Worm (Caenorhabditis elegans): ENCODE measurements around the gene crb-3.

The crb-3 gene

ce11 chrX:9228441-9228840 is 24.9 kb downstream of the crb-3 start:
- peak; percentile 27 for TF ChIP-seq ceh-28 (tag; optimal IDR thresholded peaks at IDR 0.05)
- peak; percentile 75 for TF ChIP-seq nhr-23 (tag; optimal IDR thresholded peaks at IDR 0.05)
- TF ChIP-seq elt-1 (tag; optimal IDR thresholded peaks at IDR 0.05): peak; percentile 86
- TF ChIP-seq elt-3 (tag; optimal IDR thresholded peaks at IDR 0.05): peak in 1 of 3 experiments; percentile 21
- TF ChIP-seq egl-27 (tag; optimal IDR thresholded peaks at IDR 0.05): no peak
- no peak for TF ChIP-seq unc-62 (GFP tag; optimal IDR thresholded peaks at IDR 0.05)
- TF ChIP-seq egl-5 (tag; optimal IDR thresholded peaks at IDR 0.05): peak; percentile 55
- peak; percentile 44 for TF ChIP-seq nhr-25 (tag; optimal IDR thresholded peaks at IDR 0.05)

ce11 chrX:9230322-9230721 is 26.8 kb downstream of the crb-3 start:
- TF ChIP-seq lin-39 (tag; optimal IDR thresholded peaks at IDR 0.05) (no peak), nhr-76 (tag; optimal IDR thresholded peaks at IDR 0.05) (no peak), egl-27 (tag; optimal IDR thresholded peaks at IDR 0.05) (no peak), ama-1 (optimal IDR thresholded peaks at IDR 0.05) (no peak), nfya-1 (tag; optimal IDR thresholded peaks at IDR 0.05; ENCODE audit: insufficient read depth) (no peak), mdl-1 (tag; optimal IDR thresholded peaks at IDR 0.05) (no peak), skn-1 (tag; optimal IDR thresholded peaks at IDR 0.05) (no peak), sea-2 (GFP tag; optimal IDR thresholded peaks at IDR 0.05) (no peak), elt-2 (tag; optimal IDR thresholded peaks at IDR 0.05) (no peak), fkh-2 (tag; optimal IDR thresholded peaks at IDR 0.05) (no peak), nhr-77 (tag; optimal IDR thresholded peaks at IDR 0.05) (no peak), fkh-10 (GFP tag; optimal IDR thresholded peaks at IDR 0.05) (no peak), nhr-28 (tag; optimal IDR thresholded peaks at IDR 0.05) (no peak)

ce11 chrX:9231556-9231955 is 28.0 kb downstream of the crb-3 start:
- TF ChIP-seq eor-1 (tag; optimal IDR thresholded peaks at IDR 0.05) (no peak), nhr-28 (tag; optimal IDR thresholded peaks at IDR 0.05) (no peak), nhr-76 (tag; optimal IDR thresholded peaks at IDR 0.05) (no peak), aly-2 (tag; optimal IDR thresholded peaks at IDR 0.05) (no peak), elt-2 (tag; optimal IDR thresholded peaks at IDR 0.05) (peak; percentile 23)

ce11 chrX:9232037-9232436 is 28.5 kb downstream of the crb-3 start, which contains the start of gene vav-1:
Gene vav-1, minus strand, starts transcription at chrX:9232137.
- no peak for TF ChIP-seq egl-27 (tag; optimal IDR thresholded peaks at IDR 0.05)
- TF ChIP-seq nhr-23 (tag; optimal IDR thresholded peaks at IDR 0.05): no peak
- no peak for TF ChIP-seq nhr-28 (tag; optimal IDR thresholded peaks at IDR 0.05)
- TF ChIP-seq hmg-11 (tag; optimal IDR thresholded peaks at IDR 0.05): no peak
- no peak for TF ChIP-seq pqm-1 (tag; optimal IDR thresholded peaks at IDR 0.05)
- no peak for TF ChIP-seq ceh-16 (tag; optimal IDR thresholded peaks at IDR 0.05)
- TF ChIP-seq elt-2 (tag; optimal IDR thresholded peaks at IDR 0.05): no peak
- TF ChIP-seq fos-1 (tag; optimal IDR thresholded peaks at IDR 0.05): no peak
- TF ChIP-seq ztf-4 (tag; optimal IDR thresholded peaks at IDR 0.05): no peak

DNA sequence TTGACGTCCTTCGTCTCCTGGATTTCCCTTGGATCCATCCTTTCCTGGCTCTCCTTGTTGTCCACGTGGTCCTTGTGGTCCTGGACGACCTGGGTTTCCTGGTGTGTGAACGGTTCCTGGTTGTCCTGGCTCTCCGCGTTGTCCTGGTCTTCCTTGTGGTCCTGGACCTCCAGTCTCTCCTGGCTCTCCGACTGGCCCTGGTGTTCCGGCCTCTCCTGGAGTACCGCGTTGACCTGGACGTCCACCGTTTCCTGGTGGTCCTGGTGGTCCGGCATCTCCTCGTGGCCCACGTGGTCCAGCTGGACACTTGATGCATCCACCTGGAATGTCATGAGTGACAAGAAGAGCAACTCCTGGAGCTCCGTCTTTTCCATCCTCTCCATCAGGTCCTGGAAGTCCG is 30.2 kb downstream of the crb-3 start:
- TF ChIP-seq fkh-10 (GFP tag; optimal IDR thresholded peaks at IDR 0.05): no peak
- TF ChIP-seq elt-3 (tag; optimal IDR thresholded peaks at IDR 0.05): no peak
- TF ChIP-seq tbx-2 (tag; optimal IDR thresholded peaks at IDR 0.05): no peak
- TF ChIP-seq ztf-11 (tag; optimal IDR thresholded peaks at IDR 0.05): no peak
- no peak for TF ChIP-seq unc-39 (tag; optimal IDR thresholded peaks at IDR 0.05)
- TF ChIP-seq ceh-28 (tag; optimal IDR thresholded peaks at IDR 0.05): no peak
- TF ChIP-seq lin-15B (tag; optimal IDR thresholded peaks at IDR 0.05): no peak
- TF ChIP-seq nhr-11 (tag; optimal IDR thresholded peaks at IDR 0.05): no peak
- no peak for TF ChIP-seq elt-2 (tag; optimal IDR thresholded peaks at IDR 0.05)
- TF ChIP-seq ceh-16 (tag; optimal IDR thresholded peaks at IDR 0.05): no peak
- no peak for TF ChIP-seq elt-1 (tag; optimal IDR thresholded peaks at IDR 0.05)
- TF ChIP-seq sea-2 (GFP tag; optimal IDR thresholded peaks at IDR 0.05): no peak
- TF ChIP-seq nhr-25 (tag; optimal IDR thresholded peaks at IDR 0.05): no peak
- no peak for TF ChIP-seq ama-1 (optimal IDR thresholded peaks at IDR 0.05)
- no peak for TF ChIP-seq snpc-4 (tag; optimal IDR thresholded peaks at IDR 0.05)
- no peak for TF ChIP-seq ZK546.5 (tag; optimal IDR thresholded peaks at IDR 0.05)

- TF ChIP-seq ztf-4 (tag; optimal IDR thresholded peaks at IDR 0.05): no peak
- no peak for TF ChIP-seq unc-62 (GFP tag; optimal IDR thresholded peaks at IDR 0.05)
- no peak for TF ChIP-seq nhr-76 (tag; optimal IDR thresholded peaks at IDR 0.05)
- no peak for TF ChIP-seq nhr-67 (tag; optimal IDR thresholded peaks at IDR 0.05)
- TF ChIP-seq ama-1 (optimal IDR thresholded peaks at IDR 0.05): no peak
- no peak for TF ChIP-seq ztf-11 (tag; optimal IDR thresholded peaks at IDR 0.05)
- no peak for TF ChIP-seq fkh-10 (GFP tag; optimal IDR thresholded peaks at IDR 0.05)
- no peak for TF ChIP-seq eor-1 (tag; optimal IDR thresholded peaks at IDR 0.05)
- TF ChIP-seq egl-27 (tag; optimal IDR thresholded peaks at IDR 0.05): no peak
- TF ChIP-seq egl-5 (tag; optimal IDR thresholded peaks at IDR 0.05): no peak
Measured at ce11 chrX:9234518-9234917, 30.9 kb downstream of the crb-3 start, which contains the start of gene col-175. Gene col-175, minus strand, starts transcription at chrX:9234618.

All from whole organism, L3 larva.